Fruit fly (Drosophila melanogaster) whole organism, embryonic: Measurements from ENCODE around the gene Syx5.

Experiments
- Abd-B ChIP-seq: fragments of 200-800 bp; sonication (Bioruptor generic); optimal IDR thresholded peaks from 2 replicates; lab custom pipeline; 2018; ENCODE audit warnings: missing biosample characterization, mild to moderate bottlenecking, missing genetic modification characterization, moderate library complexity
- CG1024 ChIP-seq: fragments of 200-800 bp; sonication (Bioruptor generic); IDR thresholded peaks from 2 replicates; pipeline ENCODE4 v1.3.6; 2022; ENCODE audit warnings: missing biosample characterization, missing genetic modification characterization
- CG10274 ChIP-seq: fragments of 200-800 bp; sonication (Bioruptor generic); optimal IDR thresholded peaks from 3 replicates; lab custom pipeline; 2017; ENCODE audit warnings: missing biosample characterization, mild to moderate bottlenecking, missing genetic modification characterization
- CG10321 ChIP-seq: fragments of 200-800 bp; sonication (Bioruptor generic); IDR thresholded peaks from 2 replicates; pipeline ENCODE4 v1.3.6; 2022; ENCODE audit warnings: missing biosample characterization, missing genetic modification characterization
- CG12769 ChIP-seq: fragments of 200-800 bp; sonication (Bioruptor generic); optimal IDR thresholded peaks from 2 replicates; lab custom pipeline; 2019; ENCODE audit warnings: missing biosample characterization, mild to moderate bottlenecking, missing genetic modification characterization, moderate library complexity
- CG13287 ChIP-seq: fragments of 200-800 bp; sonication (Bioruptor generic); IDR thresholded peaks from 2 replicates; pipeline ENCODE4 v1.3.6; 2022; ENCODE audit warnings: missing biosample characterization, missing genetic modification characterization; ENCODE audit not compliant: partially characterized antibody
- CG13424 ChIP-seq: fragments of 200-800 bp; sonication (Bioruptor generic); optimal IDR thresholded peaks from 2 replicates; lab custom pipeline; 2019; ENCODE audit warnings: missing biosample characterization, mild to moderate bottlenecking, missing genetic modification characterization, moderate library complexity
- CG15269 ChIP-seq: fragments of 200-800 bp; sonication (Bioruptor generic); optimal IDR thresholded peaks from 2 replicates; lab custom pipeline; 2018; ENCODE audit warnings: missing biosample characterization, mild to moderate bottlenecking, missing genetic modification characterization, moderate library complexity
- CG17568 ChIP-seq: fragments of 200-800 bp; sonication (Bioruptor generic); optimal IDR thresholded peaks from 2 replicates; lab custom pipeline; 2018; ENCODE audit warnings: missing biosample characterization, mild to moderate bottlenecking, missing genetic modification characterization, moderate library complexity
- CG1832 ChIP-seq: fragments of 200-800 bp; sonication (Bioruptor generic); optimal IDR thresholded peaks from 2 replicates; lab custom pipeline; 2017; ENCODE audit warnings: missing biosample characterization, mild to moderate bottlenecking, missing genetic modification characterization, inconsistent platforms
- CG18599 ChIP-seq: fragments of 200-800 bp; sonication (Bioruptor generic); optimal IDR thresholded peaks from 3 replicates; lab custom pipeline; 2017; ENCODE audit warnings: missing biosample characterization, missing genetic modification characterization, mild to moderate bottlenecking, moderate library complexity, missing genetic modification reagents
- CG2678 ChIP-seq: fragments of 200-800 bp; sonication (Bioruptor generic); optimal IDR thresholded peaks from 3 replicates; lab custom pipeline; 2019; ENCODE audit warnings: missing biosample characterization, mild to moderate bottlenecking, missing genetic modification characterization, moderate library complexity
- CG2889 ChIP-seq: fragments of 200-800 bp; sonication (Bioruptor generic); IDR thresholded peaks from 3 replicates; pipeline ENCODE4 v1.3.6; 2022; ENCODE audit warnings: missing biosample characterization, missing genetic modification characterization
- CG3281 ChIP-seq: fragments of 200-800 bp; sonication (Bioruptor generic); optimal IDR thresholded peaks from 3 replicates; lab custom pipeline; 2017; ENCODE audit warnings: missing biosample characterization, mild to moderate bottlenecking, missing genetic modification characterization
- CG3407 ChIP-seq: fragments of 200-800 bp; sonication (Bioruptor generic); optimal IDR thresholded peaks from 2 replicates; lab custom pipeline; 2018; ENCODE audit warnings: missing biosample characterization, mild to moderate bottlenecking, missing genetic modification characterization
- CG34376 ChIP-seq: fragments of 200-800 bp; sonication (Bioruptor generic); optimal IDR thresholded peaks from 2 replicates; lab custom pipeline; 2018; ENCODE audit warnings: missing biosample characterization, mild to moderate bottlenecking, missing genetic modification characterization
- CG4282 ChIP-seq: fragments of 200-800 bp; sonication (Bioruptor generic); optimal IDR thresholded peaks from 2 replicates; lab custom pipeline; 2016; ENCODE audit warnings: missing biosample characterization, missing genetic modification characterization
- CG4707 ChIP-seq: fragments of 200-800 bp; sonication (Bioruptor generic); optimal IDR thresholded peaks from 2 replicates; lab custom pipeline; 2018; ENCODE audit warnings: missing biosample characterization, mild to moderate bottlenecking, missing genetic modification characterization, moderate library complexity
- CG5953 ChIP-seq: fragments of 200-800 bp; sonication (Bioruptor generic); IDR thresholded peaks from 2 replicates; pipeline ENCODE4 v1.3.6; 2022; ENCODE audit warnings: missing biosample characterization, missing genetic modification characterization
- CG7839 ChIP-seq: fragments of 200-800 bp; sonication (Bioruptor generic); optimal IDR thresholded peaks from 3 replicates; lab custom pipeline; 2018; ENCODE audit warnings: missing biosample characterization, mild to moderate bottlenecking, missing genetic modification characterization, moderate library complexity
- CG8089 ChIP-seq: fragments of 200-800 bp; sonication (Bioruptor generic); optimal IDR thresholded peaks from 3 replicates; lab custom pipeline; 2016; ENCODE audit warnings: missing biosample characterization, missing genetic modification characterization
- CG8290 ChIP-seq, 3 experiments: fragments of 200-800 bp; sonication (Bioruptor generic); optimal IDR thresholded peaks; 2 replicates each; lab custom pipeline; 2016 to 2019; ENCODE audit warnings: missing biosample characterization in 3 of 3, missing genetic modification characterization in 3 of 3, mild to moderate bottlenecking in 2 of 3, moderate library complexity in 1 of 3
- CG8944 ChIP-seq: fragments of 200-800 bp; sonication (Bioruptor generic); optimal IDR thresholded peaks from 3 replicates; lab custom pipeline; 2016; ENCODE audit warnings: missing biosample characterization, missing genetic modification characterization
- Dip2 ChIP-seq: fragments of 200-800 bp; sonication (Bioruptor generic); IDR thresholded peaks from 2 replicates; pipeline ENCODE4 v1.3.6; 2022; ENCODE audit warnings: missing biosample characterization, missing genetic modification characterization
- Dref ChIP-seq: fragments of 200-800 bp; sonication (Bioruptor generic); IDR thresholded peaks from 2 replicates; pipeline ENCODE4 v1.3.6; 2022; ENCODE audit warnings: missing biosample characterization, missing genetic modification characterization
- Elba2 ChIP-seq: fragments of 200-800 bp; sonication (Bioruptor generic); optimal IDR thresholded peaks from 3 replicates; lab custom pipeline; 2016; ENCODE audit warnings: missing biosample characterization, missing genetic modification characterization
- Gsc ChIP-seq: fragments of 200-800 bp; sonication (Bioruptor generic); IDR thresholded peaks from 2 replicates; pipeline ENCODE4 v1.3.6; 2022; ENCODE audit warnings: missing biosample characterization, missing genetic modification characterization
- Lhr ChIP-seq: fragments of 200-800 bp; sonication (Bioruptor generic); optimal IDR thresholded peaks from 3 replicates; lab custom pipeline; 2017; ENCODE audit warnings: mild to moderate bottlenecking, missing biosample characterization, missing genetic modification reagents, missing genetic modification characterization
- Optix ChIP-seq: fragments of 200-800 bp; sonication (Bioruptor generic); IDR thresholded peaks from 3 replicates; pipeline ENCODE4 v1.3.6; 2022; ENCODE audit warnings: missing biosample characterization, missing genetic modification characterization
- Rfx ChIP-seq: fragments of 200-800 bp; sonication (Bioruptor generic); IDR thresholded peaks from 2 replicates; pipeline ENCODE4 v1.3.6; 2022; ENCODE audit warnings: missing biosample characterization, missing genetic modification characterization
- Sry-δ ChIP-seq: fragments of 200-800 bp; sonication (Bioruptor generic); optimal IDR thresholded peaks from 2 replicates; lab custom pipeline; 2016; ENCODE audit warnings: missing biosample characterization, missing genetic modification characterization
- ase ChIP-seq: fragments of 200-800 bp; sonication (Bioruptor generic); IDR thresholded peaks from 3 replicates; pipeline ENCODE4 v1.3.6; 2022; ENCODE audit warnings: missing biosample characterization, missing genetic modification characterization
- ato ChIP-seq: fragments of 200-800 bp; sonication (Bioruptor generic); IDR thresholded peaks from 2 replicates; pipeline ENCODE4 v1.3.6; 2022; ENCODE audit warnings: missing biosample characterization, missing genetic modification characterization; ENCODE audit not compliant: partially characterized antibody
- br ChIP-seq: fragments of >200 bp; optimal IDR thresholded peaks from 2 replicates; lab custom pipeline; 2017
- crp ChIP-seq, 2 experiments: fragments of 200-800 bp; sonication (Bioruptor generic); optimal IDR thresholded peaks; 2 replicates in 1 of 2; 3 replicates in 1 of 2; lab custom pipeline; 2017; ENCODE audit warnings: missing biosample characterization in 2 of 2, missing genetic modification characterization in 2 of 2, mild to moderate bottlenecking in 1 of 2, moderate library complexity in 1 of 2
- disco-r ChIP-seq: fragments of 200-800 bp; sonication (Bioruptor generic); optimal IDR thresholded peaks from 2 replicates; lab custom pipeline; 2016; ENCODE audit warnings: missing biosample characterization, missing genetic modification characterization
- dmrt99B ChIP-seq: fragments of 200-800 bp; sonication (Bioruptor generic); optimal IDR thresholded peaks from 2 replicates; lab custom pipeline; 2018; ENCODE audit warnings: missing biosample characterization, mild to moderate bottlenecking, missing genetic modification characterization, moderate library complexity
- esg ChIP-seq: fragments of 200-800 bp; sonication (Bioruptor generic); conservative IDR thresholded peaks from 2 replicates; pipeline ENCODE4 v1.3.6; 2022; ENCODE audit warnings: missing biosample characterization, missing genetic modification characterization
- grau ChIP-seq: fragments of 200-800 bp; optimal IDR thresholded peaks from 3 replicates; lab custom pipeline; 2019; ENCODE audit warnings: missing biosample characterization, mild to moderate bottlenecking, missing genetic modification characterization, moderate library complexity
- hb ChIP-seq: fragments of 200-800 bp; sonication (Bioruptor generic); IDR thresholded peaks from 3 replicates; pipeline ENCODE4 v1.3.6; 2022; ENCODE audit warnings: missing biosample characterization, missing genetic modification characterization; ENCODE audit not compliant: partially characterized antibody
- lab ChIP-seq: fragments of 200-800 bp; sonication (Bioruptor generic); optimal IDR thresholded peaks from 3 replicates; lab custom pipeline; 2017; ENCODE audit warnings: missing biosample characterization, missing genetic modification characterization, mild to moderate bottlenecking, moderate library complexity, missing genetic modification reagents
- lmd ChIP-seq: fragments of 200-800 bp; sonication (Bioruptor generic); IDR thresholded peaks from 2 replicates; pipeline ENCODE4 v1.3.6; 2022; ENCODE audit warnings: missing biosample characterization, missing genetic modification characterization
- luna ChIP-seq: fragments of 200-800 bp; sonication (Bioruptor generic); optimal IDR thresholded peaks from 2 replicates; lab custom pipeline; 2016; ENCODE audit warnings: missing biosample characterization, missing genetic modification characterization
- schlank ChIP-seq: fragments of 200-800 bp; sonication (Bioruptor generic); optimal IDR thresholded peaks from 2 replicates; lab custom pipeline; 2018; ENCODE audit warnings: missing biosample characterization, mild to moderate bottlenecking, missing genetic modification characterization
- sens-2 ChIP-seq: fragments of 200-800 bp; sonication (Bioruptor generic); IDR thresholded peaks from 2 replicates; pipeline ENCODE4 v1.3.6; 2022; ENCODE audit warnings: missing biosample characterization, missing genetic modification characterization
- ttk ChIP-seq: fragments of 200-800 bp; sonication (Bioruptor generic); IDR thresholded peaks from 2 replicates; pipeline ENCODE4 v2.1.2; 2022; ENCODE audit warnings: missing biosample characterization, missing genetic modification characterization
- tup ChIP-seq: fragments of 200-800 bp; sonication (Bioruptor generic); optimal IDR thresholded peaks from 2 replicates; lab custom pipeline; 2016; ENCODE audit warnings: missing biosample characterization, mild to moderate bottlenecking, missing genetic modification characterization, moderate library complexity
- vfl ChIP-seq: fragments of 200-800 bp; sonication (Bioruptor generic); optimal IDR thresholded peaks from 2 replicates; lab custom pipeline; 2016; ENCODE audit warnings: missing biosample characterization, missing genetic modification characterization
- vvl ChIP-seq: fragments of 200-800 bp; sonication (Bioruptor generic); IDR thresholded peaks from 2 replicates; pipeline ENCODE4 v1.3.6; 2022; ENCODE audit warnings: missing biosample characterization, missing genetic modification characterization

Gene Syx5

DNA sequence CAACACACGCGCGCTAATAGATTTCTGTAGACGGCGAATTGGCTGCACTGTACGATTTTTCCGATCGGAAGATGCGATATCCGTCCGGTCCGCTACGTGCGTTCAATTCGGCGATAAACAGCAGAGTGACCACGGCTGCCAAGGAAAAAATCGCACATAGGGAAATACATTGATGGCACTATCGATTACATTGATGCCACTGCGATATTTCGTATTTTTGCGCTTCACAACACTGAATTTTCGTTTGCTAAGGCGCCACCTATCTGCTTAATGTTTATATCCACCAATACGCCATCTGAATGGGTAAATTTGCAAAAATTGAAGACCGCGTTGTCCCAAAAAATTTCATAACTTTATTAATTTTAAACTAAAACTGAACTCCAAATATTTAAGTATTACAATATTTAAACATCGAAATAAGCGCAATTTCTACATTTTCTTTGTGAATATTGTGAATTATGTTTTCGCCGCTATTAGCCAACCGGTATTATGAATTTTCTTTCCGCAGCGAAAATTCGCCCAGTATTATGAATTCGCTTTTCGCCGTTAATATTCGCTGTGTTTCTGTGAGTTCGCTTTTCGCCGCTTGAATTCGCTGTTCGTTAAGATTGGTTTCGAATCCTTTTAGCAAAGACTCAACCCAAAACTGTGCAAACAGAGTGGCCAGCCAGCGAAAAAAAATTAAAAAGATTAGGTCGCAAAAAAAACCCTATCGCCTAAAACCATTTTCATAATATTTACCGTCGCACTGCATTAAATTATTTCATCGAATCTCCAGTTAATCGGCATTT lies 19.3 kb upstream of the Syx5 start, which contains the start of the genes crp and pkaap (continued):
- TF ChIP-seq CG10321 (GFP tag; lab: Robert Waterston, UW) (no peak), CG3407 (GFP tag; lab: Kevin White, UChicago) (peak; percentile 69), CG17568 (GFP tag; lab: Kevin White, UChicago) (no peak), CG1832 (GFP tag; lab: Kevin White, UChicago) (no peak), CG8089 (GFP tag; lab: Kevin White, UChicago) (peak; percentile 78), CG7839 (tag; lab: Kevin White, UChicago) (no peak), esg (no peak), ttk (no peak), crp (GFP tag; optimal IDR thresholded peaks at IDR 0.05; lab: Kevin White, UChicago) (peak; percentile 2 to 78), luna (GFP tag; lab: Kevin White, UChicago) (peak; percentile 36), CG12769 (tag; lab: Kevin White, UChicago) (no peak), sens-2 (GFP tag; lab: Robert Waterston, UW) (no peak), CG10274 (GFP tag; lab: Kevin White, UChicago) (no peak), vfl (GFP tag; lab: Kevin White, UChicago) (peak; percentile 78), CG8944 (GFP tag; lab: Kevin White, UChicago) (peak; percentile 93), tup (peak; percentile 83), Optix (GFP tag; lab: Robert Waterston, UW) (no peak), Dip2 (GFP tag; lab: Robert Waterston, UW) (no peak), CG18599 (GFP tag; lab: Kevin White, UChicago) (peak; percentile 78), Rfx (GFP tag; lab: Robert Waterston, UW) (no peak), CG2678 (tag; lab: Kevin White, UChicago) (no peak), lab (GFP tag; lab: Kevin White, UChicago) (peak; percentile 85), schlank (tag; lab: Kevin White, UChicago) (peak; percentile 61), Abd-B (no peak), disco-r (peak; percentile 60), grau (tag; lab: Kevin White, UChicago) (peak; percentile 69), CG13424 (tag; lab: Kevin White, UChicago) (peak; percentile 46), CG8290 (GFP tag; optimal IDR thresholded peaks at IDR 0.05; lab: Kevin White, UChicago) (peak; percentile 88), CG8290 (tag; optimal IDR thresholded peaks at IDR 0.05; lab: Kevin White, UChicago) (peak; percentile 38 to 96), br (lab: Kevin White, UChicago) (no peak), Gsc (GFP tag; lab: Robert Waterston, UW) (no peak), CG3281 (peak; percentile 57), Elba2 (GFP tag; lab: Kevin White, UChicago) (peak; percentile 45), CG1024 (no peak), CG2889 (GFP tag; lab: Robert Waterston, UW) (no peak), Dref (GFP tag; lab: Robert Waterston, UW) (no peak), CG4707 (GFP tag; lab: Kevin White, UChicago) (peak; percentile 23), Sry-δ (peak; percentile 93), CG4282 (GFP tag; lab: Kevin White, UChicago) (peak; percentile 79), hb (GFP tag; lab: Robert Waterston, UW) (no peak), Lhr (GFP tag; lab: Kevin White, UChicago) (peak; percentile 91), CG15269 (tag; lab: Kevin White, UChicago) (no peak), vvl (GFP tag; lab: Robert Waterston, UW) (no peak), dmrt99B (tag; lab: Kevin White, UChicago) (no peak), CG34376 (GFP tag; lab: Kevin White, UChicago) (peak; percentile 52), CG13287 (GFP tag; lab: Robert Waterston, UW) (no peak), ase (GFP tag; lab: Robert Waterston, UW) (no peak), lmd (no peak), ato (GFP tag; lab: Robert Waterston, UW) (no peak), CG5953 (no peak)
